Fruit fly (Drosophila melanogaster): ENCODE measurements around the gene CG33127.

dm6 chr2L:347604-348003 is 25.7 kb downstream of the CG33127 start:
- TF ChIP-seq rn (GFP tag; IDR thresholded peaks at IDR 0.05): no peak
- TF ChIP-seq CG10348 (GFP tag; IDR thresholded peaks at IDR 0.05): no peak
- no peak for TF ChIP-seq Ets98B (GFP tag; IDR thresholded peaks at IDR 0.05)
- no peak for TF ChIP-seq CG4496 (GFP tag; IDR thresholded peaks at IDR 0.05)
- no peak for TF ChIP-seq CG14655 (GFP tag; optimal IDR thresholded peaks at IDR 0.05)
- no peak for TF ChIP-seq CG13204 (GFP tag; optimal IDR thresholded peaks at IDR 0.05)
- no peak for TF ChIP-seq Pif1B (GFP tag; optimal IDR thresholded peaks at IDR 0.05)
- TF ChIP-seq CG9948 (tag; optimal IDR thresholded peaks at IDR 0.05): no peak
- TF ChIP-seq CG12605 (GFP tag; IDR thresholded peaks at IDR 0.05): no peak
